Worm (Caenorhabditis elegans) whole organism, L1 larva: ENCODE results near the gene emb-5.

ENCODE experiments used
- F16B12.6 ChIP-seq: fragments of 150-350 bp; optimal IDR thresholded peaks from 2 replicates; lab custom pipeline; 2014; ENCODE audit warnings: missing biosample characterization, missing genetic modification characterization
- aha-1 ChIP-seq: fragments of 150-350 bp; optimal IDR thresholded peaks from 2 replicates; lab custom pipeline; 2014; ENCODE audit warnings: missing biosample characterization, missing genetic modification characterization
- blmp-1 ChIP-seq: fragments of 150-350 bp; optimal IDR thresholded peaks from 2 replicates; lab custom pipeline; 2014; ENCODE audit warnings: missing biosample characterization, missing genetic modification characterization
- ceh-63 ChIP-seq: fragments of 200-800 bp; sonication (Bioruptor generic); optimal IDR thresholded peaks from 2 replicates; lab custom pipeline; 2018; ENCODE audit warnings: mild to moderate bottlenecking, missing genetic modification characterization, missing compliant biosample characterization
- ceh-8 ChIP-seq: fragments of 200-800 bp; sonication (Bioruptor generic); optimal IDR thresholded peaks from 2 replicates; lab custom pipeline; 2018; ENCODE audit warnings: mild to moderate bottlenecking, missing genetic modification characterization, moderate library complexity, missing compliant biosample characterization
- ces-1 ChIP-seq: fragments of 150-350 bp; optimal IDR thresholded peaks from 2 replicates; lab custom pipeline; 2014; ENCODE audit warnings: missing biosample characterization, missing genetic modification reagents, missing genetic modification characterization
- dpl-1 ChIP-seq, 3 experiments: fragments of 150-350 bp in 2 of 3; sonication (generic microtip) in 1 of 3; optimal IDR thresholded peaks; 2 replicates each; lab custom pipeline; 2014 to 2017; ENCODE audit warnings: missing biosample characterization in 3 of 3, missing genetic modification characterization in 3 of 3, missing genetic modification reagents in 3 of 3
- efl-1 ChIP-seq, 4 experiments: fragments of 150-350 bp; optimal IDR thresholded peaks in 3 of 4; peaks in 1 of 4; 1 replicate in 1 of 4; 2 replicates in 3 of 4; lab custom pipeline; 2014; ENCODE audit warnings: missing biosample characterization in 2 of 4, missing genetic modification characterization in 2 of 4, missing genetic modification reagents in 2 of 4
- efl-3 ChIP-seq: fragments of 200-800 bp; sonication (Bioruptor generic); optimal IDR thresholded peaks from 2 replicates; lab custom pipeline; 2018; ENCODE audit warnings: mild to moderate bottlenecking, missing genetic modification characterization, missing compliant biosample characterization
- egl-13 ChIP-seq: sonication (generic microtip); optimal IDR thresholded peaks from 2 replicates; lab custom pipeline; 2016; ENCODE audit warnings: missing genotype, missing genetic modification reagents, missing genetic modification characterization, missing compliant biosample characterization
- egl-27 ChIP-seq, 2 experiments: fragments of 150-350 bp in 1 of 2; sonication (generic microtip); optimal IDR thresholded peaks; 3 replicates each; lab custom pipeline; 2017 to 2018; ENCODE audit warnings: missing biosample characterization in 2 of 2, missing genetic modification characterization in 2 of 2, missing genetic modification reagents in 2 of 2
- elt-2 ChIP-seq: sonication (generic microtip); optimal IDR thresholded peaks from 2 replicates; lab custom pipeline; 2016; ENCODE audit warnings: missing genetic modification characterization, mild to moderate bottlenecking, inconsistent platforms, missing compliant biosample characterization, missing genetic modification reagents
- elt-3 ChIP-seq, 6 experiments: fragments of 150-350 bp in 1 of 6; sonication (generic microtip); optimal IDR thresholded peaks; 2 replicates each; lab custom pipeline; 2017 to 2018; ENCODE audit warnings: missing biosample characterization in 6 of 6, missing genetic modification characterization in 6 of 6, inconsistent platforms in 1 of 6
- fkh-10 ChIP-seq: sonication (generic microtip); optimal IDR thresholded peaks from 2 replicates; lab custom pipeline; 2017; ENCODE audit warnings: missing biosample characterization, missing genetic modification reagents, missing genetic modification characterization
- fkh-4 ChIP-seq: sonication (generic microtip); optimal IDR thresholded peaks from 2 replicates; lab custom pipeline; 2016; ENCODE audit warnings: missing compliant biosample characterization, missing genetic modification characterization, borderline replicate concordance
- fkh-8 ChIP-seq: sonication (generic microtip); optimal IDR thresholded peaks from 2 replicates; lab custom pipeline; 2016; ENCODE audit warnings: mild to moderate bottlenecking, missing genetic modification characterization, missing compliant biosample characterization
- fos-1 ChIP-seq: fragments of 150-350 bp; optimal IDR thresholded peaks from 2 replicates; lab custom pipeline; 2014; ENCODE audit warnings: missing biosample characterization, missing genetic modification characterization
- hlh-4 ChIP-seq: sonication (generic microtip); optimal IDR thresholded peaks from 2 replicates; lab custom pipeline; 2016; ENCODE audit warnings: mild to moderate bottlenecking, missing genetic modification characterization, missing compliant biosample characterization
- hpl-2 ChIP-seq: fragments of 150-350 bp; optimal IDR thresholded peaks from 2 replicates; lab custom pipeline; 2014; ENCODE audit warnings: missing biosample characterization, missing genetic modification reagents, missing genetic modification characterization
- irx-1 ChIP-seq: sonication (generic microtip); optimal IDR thresholded peaks from 2 replicates; lab custom pipeline; 2016; ENCODE audit warnings: missing genetic modification characterization, missing compliant biosample characterization
- isw-1 ChIP-seq: fragments of 200-800 bp; sonication (Bioruptor generic); IDR thresholded peaks from 2 replicates; pipeline ENCODE4 v1.3.6; 2022; ENCODE audit warnings: missing genetic modification characterization, missing compliant biosample characterization
- jun-1 ChIP-seq: fragments of 150-350 bp; optimal IDR thresholded peaks from 2 replicates; lab custom pipeline; 2014; ENCODE audit warnings: missing biosample characterization, missing genetic modification reagents, missing genetic modification characterization
- lin-13 ChIP-seq: fragments of 150-350 bp; optimal IDR thresholded peaks from 2 replicates; lab custom pipeline; 2014; ENCODE audit warnings: missing biosample characterization, missing genetic modification reagents, missing genetic modification characterization
- lin-14 ChIP-seq: fragments of 200-800 bp; sonication (Bioruptor generic); optimal IDR thresholded peaks from 2 replicates; lab custom pipeline; 2018; ENCODE audit warnings: mild to moderate bottlenecking, missing genetic modification characterization, moderate library complexity, missing compliant biosample characterization
- lin-35 ChIP-seq, 2 experiments: fragments of 150-350 bp; optimal IDR thresholded peaks; 2 replicates each; lab custom pipeline; 2014; ENCODE audit warnings: missing biosample characterization in 2 of 2, missing genetic modification characterization in 2 of 2, missing genetic modification reagents in 2 of 2
- lin-39 ChIP-seq: fragments of 150-350 bp; optimal IDR thresholded peaks from 2 replicates; lab custom pipeline; 2014; ENCODE audit warnings: missing biosample characterization, missing genetic modification reagents, missing genetic modification characterization
- lir-3 ChIP-seq: sonication (generic microtip); optimal IDR thresholded peaks from 2 replicates; lab custom pipeline; 2016; ENCODE audit warnings: mild to moderate bottlenecking, missing genetic modification characterization, moderate library complexity, missing compliant biosample characterization; ENCODE audit not compliant: poor library complexity
- lsy-2 ChIP-seq, 2 experiments: fragments of 150-350 bp; optimal IDR thresholded peaks; 2 replicates each; lab custom pipeline; 2014; ENCODE audit warnings: missing biosample characterization in 2 of 2, missing genetic modification characterization in 2 of 2
- mab-9 ChIP-seq: fragments of 200-800 bp; sonication (Bioruptor generic); IDR thresholded peaks from 2 replicates; pipeline ENCODE4 v1.3.6; 2022; ENCODE audit warnings: missing genetic modification reagents, missing genetic modification characterization, missing compliant biosample characterization
- mef-2 ChIP-seq: fragments of 150-350 bp; optimal IDR thresholded peaks from 2 replicates; lab custom pipeline; 2014; ENCODE audit warnings: missing biosample characterization, missing genetic modification characterization
- mep-1 ChIP-seq: fragments of 150-350 bp; optimal IDR thresholded peaks from 2 replicates; lab custom pipeline; 2014; ENCODE audit warnings: missing biosample characterization, missing genetic modification characterization
- nhr-12 ChIP-seq: sonication (generic microtip); optimal IDR thresholded peaks from 2 replicates; lab custom pipeline; 2017; ENCODE audit warnings: missing biosample characterization, missing genetic modification characterization
- nhr-237 ChIP-seq: fragments of 150-350 bp; optimal IDR thresholded peaks from 2 replicates; lab custom pipeline; 2014; ENCODE audit warnings: missing biosample characterization, missing genetic modification characterization
- nhr-28 ChIP-seq: fragments of 150-350 bp; optimal IDR thresholded peaks from 2 replicates; lab custom pipeline; 2014; ENCODE audit warnings: missing biosample characterization, missing genetic modification characterization
- nhr-47 ChIP-seq: sonication (generic microtip); optimal IDR thresholded peaks from 2 replicates; lab custom pipeline; 2016; ENCODE audit warnings: mild to moderate bottlenecking, missing genetic modification characterization, moderate library complexity, missing compliant biosample characterization
- nhr-71 ChIP-seq: sonication (generic microtip); optimal IDR thresholded peaks from 2 replicates; lab custom pipeline; 2016; ENCODE audit warnings: mild to moderate bottlenecking, missing genetic modification characterization, moderate library complexity, missing compliant biosample characterization
- nhr-76 ChIP-seq: sonication (generic microtip); optimal IDR thresholded peaks from 2 replicates; lab custom pipeline; 2017; ENCODE audit warnings: missing biosample characterization, missing genetic modification characterization
- nhr-77 ChIP-seq: fragments of 150-350 bp; optimal IDR thresholded peaks from 2 replicates; lab custom pipeline; 2014; ENCODE audit warnings: missing biosample characterization, missing genetic modification characterization
- nhr-84 ChIP-seq: sonication (generic microtip); optimal IDR thresholded peaks from 2 replicates; lab custom pipeline; 2017; ENCODE audit warnings: missing biosample characterization, missing genetic modification characterization
- nhr-85 ChIP-seq: sonication (generic microtip); peaks from one replicate; lab custom pipeline; 2016; ENCODE audit warnings: missing genetic modification characterization, inconsistent platforms, missing compliant biosample characterization
- nhr-90 ChIP-seq: sonication (generic microtip); optimal IDR thresholded peaks from 2 replicates; lab custom pipeline; 2016; ENCODE audit warnings: mild to moderate bottlenecking, missing genetic modification characterization, missing compliant biosample characterization; ENCODE audit not compliant: poor library complexity
- pag-3 ChIP-seq: sonication (generic microtip); optimal IDR thresholded peaks from 2 replicates; lab custom pipeline; 2017; ENCODE audit warnings: missing genetic modification characterization, mild to moderate bottlenecking, missing compliant biosample characterization, antibody characterized with exemption, borderline replicate concordance; ENCODE audit not compliant: insufficient read depth
- pqm-1 ChIP-seq: sonication (generic microtip); optimal IDR thresholded peaks from 3 replicates; lab custom pipeline; 2017; ENCODE audit warnings: missing biosample characterization, missing genetic modification characterization
- rnt-1 ChIP-seq: sonication (generic microtip); optimal IDR thresholded peaks from 2 replicates; lab custom pipeline; 2016; ENCODE audit warnings: mild to moderate bottlenecking, missing genetic modification characterization, moderate library complexity, missing compliant biosample characterization
- sox-4 ChIP-seq: sonication (generic microtip); optimal IDR thresholded peaks from 2 replicates; lab custom pipeline; 2016; ENCODE audit warnings: missing genetic modification characterization, missing compliant biosample characterization
- tlp-1 ChIP-seq: fragments of 150-350 bp; optimal IDR thresholded peaks from 2 replicates; lab custom pipeline; 2014; ENCODE audit warnings: missing biosample characterization, missing genetic modification characterization
- unc-30 ChIP-seq: sonication (generic microtip); optimal IDR thresholded peaks from 2 replicates; lab custom pipeline; 2017; ENCODE audit warnings: missing biosample characterization, missing genetic modification characterization
- unc-62 ChIP-seq: fragments of 150-350 bp; optimal IDR thresholded peaks from 2 replicates; lab custom pipeline; 2014; ENCODE audit warnings: missing biosample characterization, missing genetic modification reagents, missing genetic modification characterization
- vab-15 ChIP-seq: sonication (generic microtip); optimal IDR thresholded peaks from 2 replicates; lab custom pipeline; 2017; ENCODE audit warnings: missing genotype, mild to moderate bottlenecking, missing genetic modification characterization, missing compliant biosample characterization
- xbp-1 ChIP-seq: sonication (generic microtip); optimal IDR thresholded peaks from 2 replicates; lab custom pipeline; 2016; ENCODE audit warnings: missing genetic modification characterization, missing compliant biosample characterization
- ztf-11 ChIP-seq, 2 experiments: sonication (generic microtip); optimal IDR thresholded peaks; 2 replicates each; lab custom pipeline; 2016 to 2017; ENCODE audit warnings: missing genetic modification characterization in 2 of 2, missing biosample characterization in 1 of 2, missing compliant biosample characterization in 1 of 2

emb-5 gene

ce11 chrIII:4754001-4754561 is 33.6 kb upstream of the emb-5 start, which contains the start of the genes rps-0 and rbg-3:
TSS of gene rps-0 (minus strand) at chrIII:4754051.
TSS of gene rbg-3 (plus strand) at chrIII:4754424.
- TF ChIP-seq nhr-71 (tag; lab: Kevin White, UChicago) (peak; percentile 97), aha-1 (tag; lab: Kevin White, UChicago) (peak; percentile 2), elt-2 (tag; lab: Kevin White, UChicago) (peak; percentile 49), ztf-11 (tag; optimal IDR thresholded peaks at IDR 0.05; lab: Kevin White, UChicago) (peak in 1 of 2 experiments; percentile 72), fkh-10 (peak; percentile 42), dpl-1 (GFP tag; optimal IDR thresholded peaks at IDR 0.05; lab: Kevin White, UChicago) (peak; percentile 88 to 93 (median 93)), lin-35 (GFP tag; optimal IDR thresholded peaks at IDR 0.05; lab: Kevin White, UChicago) (peak; percentile 92 to 95), lir-3 (tag; lab: Kevin White, UChicago) (peak; percentile 75), vab-15 (tag; lab: Kevin White, UChicago) (peak; percentile 77), F16B12.6 (tag; lab: Kevin White, UChicago) (peak; percentile 71), ceh-63 (GFP tag; lab: Kevin White, UChicago) (no peak), lin-13 (peak; percentile 90), nhr-12 (tag; lab: Kevin White, UChicago) (no peak), xbp-1 (tag; lab: Kevin White, UChicago) (peak; percentile 93), lsy-2 (tag; optimal IDR thresholded peaks at IDR 0.05; lab: Kevin White, UChicago) (peak; percentile 97), lin-39 (peak; percentile 77), rnt-1 (peak; percentile 92), unc-30 (tag; lab: Kevin White, UChicago) (no peak), nhr-76 (tag; lab: Kevin White, UChicago) (no peak), fkh-4 (tag; lab: Kevin White, UChicago) (peak; percentile 52), hlh-4 (no peak), mab-9 (GFP tag; lab: Robert Waterston, UW) (peak; percentile 72), nhr-84 (no peak), nhr-85 (tag; lab: Kevin White, UChicago) (peak; percentile 95), irx-1 (tag; lab: Kevin White, UChicago) (peak; percentile 85), isw-1 (GFP tag; lab: Robert Waterston, UW) (peak; percentile 93), ceh-8 (GFP tag; lab: Kevin White, UChicago) (peak; percentile 90), fkh-8 (tag; lab: Kevin White, UChicago) (peak; percentile 94), sox-4 (peak; percentile 64), efl-1 (optimal IDR thresholded peaks at IDR 0.05; lab: Kevin White, UChicago) (peak; percentile 94 to 95), efl-1 (GFP tag; optimal IDR thresholded peaks at IDR 0.05 in 1 of 2; lab: Kevin White, UChicago) (peak; percentile 88 to 99), egl-27 (tag; optimal IDR thresholded peaks at IDR 0.05; lab: Kevin White, UChicago) (no peak), hpl-2 (GFP tag; lab: Kevin White, UChicago) (peak; percentile 55), fos-1 (tag; lab: Kevin White, UChicago) (peak; percentile 88), nhr-77 (peak; percentile 89), nhr-28 (no peak), unc-62 (GFP tag; lab: Kevin White, UChicago) (no peak), mef-2 (tag; lab: Kevin White, UChicago) (peak; percentile 57), egl-13 (tag; lab: Kevin White, UChicago) (peak; percentile 82), pag-3 (tag; lab: Kevin White, UChicago) (no peak), tlp-1 (tag; lab: Kevin White, UChicago) (no peak), blmp-1 (peak; percentile 89), elt-3 (tag; optimal IDR thresholded peaks at IDR 0.05; lab: Kevin White, UChicago) (peak in 5 of 6 experiments; percentile 13 to 90 (median 75)), jun-1 (peak; percentile 90), pqm-1 (no peak), nhr-90 (tag; lab: Kevin White, UChicago) (peak; percentile 89), efl-3 (GFP tag; lab: Kevin White, UChicago) (no peak), mep-1 (peak; percentile 98), ces-1 (GFP tag; lab: Kevin White, UChicago) (no peak), lin-14 (GFP tag; lab: Kevin White, UChicago) (peak; percentile 95), nhr-237 (peak; percentile 49), nhr-47 (peak; percentile 95)
